Fruit fly (Drosophila melanogaster): ENCODE data around the gene CG3156.

Gene CG3156

DNA sequence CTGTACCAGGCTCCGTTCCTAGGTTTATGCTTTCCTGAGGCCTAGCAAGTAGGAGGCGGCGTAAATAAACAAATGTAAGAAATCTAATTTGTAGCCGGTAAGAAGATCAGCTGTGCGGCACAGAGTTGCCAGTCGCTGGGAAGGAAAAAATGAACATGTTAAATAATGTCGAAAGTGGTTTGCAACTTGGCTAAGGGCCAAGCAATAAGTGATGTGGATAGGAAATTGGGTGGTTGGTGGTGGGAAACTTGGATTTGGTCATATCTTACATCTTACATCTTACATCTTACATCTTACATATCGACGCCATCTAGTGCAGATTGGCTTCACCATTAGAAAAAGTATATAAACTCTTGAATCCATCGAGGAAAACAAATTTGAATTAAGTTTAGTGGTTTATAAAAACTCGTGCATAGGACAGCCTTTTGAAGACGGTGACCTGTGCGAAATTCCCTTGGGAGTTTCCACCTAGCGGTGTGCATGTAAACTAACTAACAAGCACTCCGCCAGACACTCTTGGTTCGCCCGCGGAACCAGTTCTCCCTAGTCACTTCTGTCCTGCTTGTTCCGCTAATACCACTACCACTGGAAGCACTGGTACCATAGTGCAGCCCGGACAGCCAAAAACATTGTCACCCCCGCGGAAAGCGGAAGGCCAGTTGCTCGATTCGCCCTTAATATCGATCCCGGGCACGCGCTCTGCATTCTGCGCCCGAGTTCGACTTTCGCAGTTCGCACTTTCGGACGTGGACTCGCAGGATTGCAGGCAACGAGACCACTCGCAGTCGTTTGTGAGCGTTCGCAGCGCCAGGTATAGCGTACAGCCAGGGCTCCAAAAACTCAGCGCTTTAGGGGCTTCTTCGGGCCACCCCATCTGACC lies 42.3 kb downstream of the CG3156 start, which contains the start of the genes CG4293 and Appl (continued):
- TF ChIP-seq Meics (GFP tag; optimal IDR thresholded peaks at IDR 0.05), result no peak
- no peak for TF ChIP-seq chn (GFP tag; optimal IDR thresholded peaks at IDR 0.05)
- TF ChIP-seq CG13894 (tag; optimal IDR thresholded peaks at IDR 0.05), result no peak
- no peak for TF ChIP-seq mld (GFP tag; IDR thresholded peaks at IDR 0.05; ENCODE audit: partially characterized antibody)
- TF ChIP-seq CG34422 (GFP tag; IDR thresholded peaks at IDR 0.05), result peak; percentile 54; the same call in 1 of the 3 replicates
- TF ChIP-seq z (GFP tag; IDR thresholded peaks at IDR 0.05), result no peak
- no peak for TF ChIP-seq mirr (GFP tag; optimal IDR thresholded peaks at IDR 0.05)
- TF ChIP-seq Rfx (GFP tag; IDR thresholded peaks at IDR 0.05), result no peak
- TF ChIP-seq Hand (GFP tag; optimal IDR thresholded peaks at IDR 0.05), result no peak
- peak; percentile 67 for TF ChIP-seq HmgD (GFP tag; optimal IDR thresholded peaks at IDR 0.05)
- no peak for TF ChIP-seq CG7556 (GFP tag; optimal IDR thresholded peaks at IDR 0.05)
- no peak for TF ChIP-seq pum (GFP tag; optimal IDR thresholded peaks at IDR 0.05)
- no peak for TF ChIP-seq tap (tag; optimal IDR thresholded peaks at IDR 0.05)
- TF ChIP-seq CG5180 (GFP tag; optimal IDR thresholded peaks at IDR 0.05), result no peak
- TF ChIP-seq amos (GFP tag; IDR thresholded peaks at IDR 0.05; ENCODE audit: partially characterized antibody), result peak; percentile 63
- TF ChIP-seq abd-A (tag; optimal IDR thresholded peaks at IDR 0.05), result no peak
- no peak for TF ChIP-seq ttk (GFP tag; IDR thresholded peaks at IDR 0.05)
- TF ChIP-seq eve (GFP tag; optimal IDR thresholded peaks at IDR 0.05), result no peak
- TF ChIP-seq CG4360 (GFP tag; IDR thresholded peaks at IDR 0.05), result no peak
- TF ChIP-seq Lpt (GFP tag; optimal IDR thresholded peaks at IDR 0.05), result no peak
- no peak for TF ChIP-seq sob (GFP tag; IDR thresholded peaks at IDR 0.05)
- peak; percentile 84 for TF ChIP-seq MBD-R2 (GFP tag; IDR thresholded peaks at IDR 0.05)
- TF ChIP-seq CG17802 (tag; optimal IDR thresholded peaks at IDR 0.05), result no peak
- TF ChIP-seq ab (GFP tag; optimal IDR thresholded peaks at IDR 0.05), result no peak
- no peak for TF ChIP-seq Ravus (GFP tag; IDR thresholded peaks at IDR 0.05)
- no peak for TF ChIP-seq Oli (tag; optimal IDR thresholded peaks at IDR 0.05)
- no peak for TF ChIP-seq CG14965 (GFP tag; optimal IDR thresholded peaks at IDR 0.05; ENCODE audit: borderline replicate concordance)
- no peak for TF ChIP-seq CG7745 (tag; optimal IDR thresholded peaks at IDR 0.05)
- no peak for TF ChIP-seq MTF-1 (GFP tag; optimal IDR thresholded peaks at IDR 0.05; ENCODE audit: borderline replicate concordance)
- no peak for TF ChIP-seq CG6689 (GFP tag; IDR thresholded peaks at IDR 0.05)
- no peak for TF ChIP-seq fd64A (GFP tag; optimal IDR thresholded peaks at IDR 0.05)
- 0 out of 3 replicates have a peak, but pooled peaks have one; percentile 21 for TF ChIP-seq CG6791 (GFP tag; IDR thresholded peaks at IDR 0.05; ENCODE audit: partially characterized antibody)
- no peak for TF ChIP-seq CG15601 (tag; optimal IDR thresholded peaks at IDR 0.05)
- no peak for TF ChIP-seq Eip74EF (GFP tag; optimal IDR thresholded peaks at IDR 0.05)
- peak; percentile 83 for TF ChIP-seq pzg (GFP tag; optimal IDR thresholded peaks at IDR 0.05)
- no peak for TF ChIP-seq CG1233 (GFP tag; optimal IDR thresholded peaks at IDR 0.05)
- no peak for TF ChIP-seq ERR (GFP tag; optimal IDR thresholded peaks at IDR 0.05)
- TF ChIP-seq Bgb (GFP tag; IDR thresholded peaks at IDR 0.05; ENCODE audit: partially characterized antibody), result peak; percentile 64
- no peak for TF ChIP-seq fd3F (GFP tag; optimal IDR thresholded peaks at IDR 0.05)
- no peak for TF ChIP-seq klu (GFP tag; IDR thresholded peaks at IDR 0.05)
- TF ChIP-seq bigmax (GFP tag; optimal IDR thresholded peaks at IDR 0.05), result no peak
- TF ChIP-seq Asciz (GFP tag; optimal IDR thresholded peaks at IDR 0.05), result no peak
- TF ChIP-seq ash1 (GFP tag; optimal IDR thresholded peaks at IDR 0.05), result no peak
- TF ChIP-seq gem (tag; optimal IDR thresholded peaks at IDR 0.05), result no peak
- peak; percentile 95 for TF ChIP-seq CTCF (GFP tag; optimal IDR thresholded peaks at IDR 0.05)
- TF ChIP-seq CG16815 (GFP tag; optimal IDR thresholded peaks at IDR 0.05), result no peak
- TF ChIP-seq NC2β (GFP tag; optimal IDR thresholded peaks at IDR 0.05), result no peak
- TF ChIP-seq Sin3A (optimal IDR thresholded peaks at IDR 0.05), result peak; percentile 38
- no peak for TF ChIP-seq CG7372 (GFP tag; IDR thresholded peaks at IDR 0.05)

Data from whole organism, embryonic.